Worm (Caenorhabditis elegans) whole organism, L4 larva: ENCODE data around the gene eri-3.

Experiments
- D1046.2 ChIP-seq: fragments of 200-800 bp; sonication (Bioruptor generic); IDR thresholded peaks from 2 replicates; pipeline ENCODE4 v1.3.6; 2022; ENCODE audit warnings: missing genetic modification characterization, missing compliant biosample characterization
- Y105C5A.15 ChIP-seq: fragments of 200-800 bp; sonication (Bioruptor generic); IDR thresholded peaks from 2 replicates; pipeline ENCODE4 v1.3.6; 2022; ENCODE audit warnings: missing genetic modification characterization, missing compliant biosample characterization
- Y48G9A.11 ChIP-seq: fragments of 200-800 bp; sonication (Bioruptor generic); IDR thresholded peaks from 2 replicates; pipeline ENCODE4 v1.3.6; 2022; ENCODE audit warnings: missing genetic modification reagents, missing genetic modification characterization, missing compliant biosample characterization
- ZK546.5 ChIP-seq, 2 experiments: sonication (generic microtip); optimal IDR thresholded peaks; 2 replicates each; lab custom pipeline; 2017; ENCODE audit warnings: missing biosample characterization in 2 of 2, missing genetic modification characterization in 2 of 2
- aha-1 ChIP-seq: fragments of 150-350 bp; peaks from one replicate; lab custom pipeline; 2014; ENCODE audit warnings: missing biosample characterization, missing genetic modification characterization
- ama-1 ChIP-seq: fragments of 150-350 bp; optimal IDR thresholded peaks from 2 replicates; lab custom pipeline; 2014; ENCODE audit warnings: inconsistent platforms, mixed read lengths
- ctbp-1 ChIP-seq: fragments of 200-800 bp; sonication (Bioruptor generic); IDR thresholded peaks from 2 replicates; pipeline ENCODE4 v1.3.6; 2022; ENCODE audit warnings: missing genetic modification reagents, missing genetic modification characterization, missing compliant biosample characterization
- daf-12 ChIP-seq: fragments of 150-350 bp; optimal IDR thresholded peaks from 2 replicates; lab custom pipeline; 2014; ENCODE audit warnings: missing biosample characterization, missing genetic modification reagents, missing genetic modification characterization
- daf-16 ChIP-seq, 3 experiments: sonication (generic microtip); optimal IDR thresholded peaks; 2 replicates each; lab custom pipeline; 2016 to 2017; ENCODE audit warnings: missing genetic modification characterization in 3 of 3, missing genetic modification reagents in 3 of 3, mild to moderate bottlenecking in 2 of 3, missing compliant biosample characterization in 2 of 3, missing biosample characterization in 1 of 3, moderate library complexity in 1 of 3
- dmd-6 ChIP-seq: fragments of 200-800 bp; sonication (Bioruptor generic); IDR thresholded peaks from 2 replicates; pipeline ENCODE4 v1.3.6; 2022; ENCODE audit warnings: missing genetic modification reagents, missing genetic modification characterization, missing compliant biosample characterization
- dve-1 ChIP-seq: sonication (generic microtip); optimal IDR thresholded peaks from 2 replicates; lab custom pipeline; 2017; ENCODE audit warnings: antibody characterized with exemption, mild to moderate bottlenecking, missing genetic modification characterization, missing compliant biosample characterization; ENCODE audit not compliant: insufficient read depth
- egl-43 ChIP-seq: fragments of 200-800 bp; sonication (Bioruptor generic); IDR thresholded peaks from 2 replicates; pipeline ENCODE4 v1.3.6; 2022; ENCODE audit warnings: missing genetic modification reagents, missing genetic modification characterization, missing compliant biosample characterization
- gei-8 ChIP-seq: fragments of 200-800 bp; sonication (Bioruptor generic); optimal IDR thresholded peaks from 2 replicates; lab custom pipeline; 2018; ENCODE audit warnings: mild to moderate bottlenecking, missing genetic modification characterization, missing compliant biosample characterization
- hlh-11 ChIP-seq: fragments of 200-800 bp; sonication (Bioruptor generic); optimal IDR thresholded peaks from 2 replicates; lab custom pipeline; 2018; ENCODE audit warnings: mild to moderate bottlenecking, missing genetic modification characterization, missing compliant biosample characterization
- hmg-1.1 ChIP-seq: fragments of 200-800 bp; sonication (Bioruptor generic); IDR thresholded peaks from 2 replicates; pipeline ENCODE4 v1.3.6; 2022; ENCODE audit warnings: missing genetic modification reagents, missing genetic modification characterization, missing compliant biosample characterization
- jun-1 ChIP-seq: fragments of 150-350 bp; optimal IDR thresholded peaks from 2 replicates; lab custom pipeline; 2014; ENCODE audit warnings: missing biosample characterization, missing genetic modification reagents, missing genetic modification characterization
- lin-38 ChIP-seq: fragments of 200-800 bp; sonication (Bioruptor generic); IDR thresholded peaks from 2 replicates; pipeline ENCODE4 v1.3.6; 2022; ENCODE audit warnings: missing genetic modification reagents, missing genetic modification characterization, missing compliant biosample characterization
- lin-39 ChIP-seq: fragments of 150-350 bp; optimal IDR thresholded peaks from 2 replicates; lab custom pipeline; 2014; ENCODE audit warnings: missing biosample characterization, missing genetic modification reagents, missing genetic modification characterization
- lir-3 ChIP-seq: sonication (generic microtip); optimal IDR thresholded peaks from 2 replicates; lab custom pipeline; 2016; ENCODE audit warnings: mild to moderate bottlenecking, missing genetic modification characterization, missing compliant biosample characterization
- madf-5 ChIP-seq, 2 experiments: fragments of 200-800 bp; sonication (Bioruptor generic); IDR thresholded peaks; 2 replicates each; pipeline ENCODE4 v1.3.6; 2022; ENCODE audit warnings: missing compliant biosample characterization in 2 of 2, missing genetic modification characterization in 2 of 2
- mdl-1 ChIP-seq, 2 experiments: fragments of 150-350 bp in 1 of 2; sonication (generic microtip) in 1 of 2; optimal IDR thresholded peaks; 2 replicates each; lab custom pipeline; 2014 to 2017; ENCODE audit warnings: missing biosample characterization in 2 of 2, missing genetic modification characterization in 2 of 2
- mep-1 ChIP-seq: fragments of 150-350 bp; sonication (generic microtip); optimal IDR thresholded peaks from 3 replicates; lab custom pipeline; 2014; ENCODE audit warnings: missing biosample characterization, missing genetic modification characterization
- nhr-111 ChIP-seq: fragments of 200-800 bp; sonication (Bioruptor generic); optimal IDR thresholded peaks from 2 replicates; lab custom pipeline; 2018; ENCODE audit warnings: mild to moderate bottlenecking, missing genetic modification characterization, missing compliant biosample characterization
- nhr-28 ChIP-seq: fragments of 150-350 bp; optimal IDR thresholded peaks from 2 replicates; lab custom pipeline; 2014; ENCODE audit warnings: missing biosample characterization, missing genetic modification characterization
- nhr-41 ChIP-seq: fragments of 200-800 bp; sonication (Bioruptor generic); IDR thresholded peaks from 2 replicates; pipeline ENCODE4 v1.3.6; 2022; ENCODE audit warnings: missing genetic modification reagents, missing genetic modification characterization, missing compliant biosample characterization
- nhr-6 ChIP-seq: fragments of 150-350 bp; optimal IDR thresholded peaks from 2 replicates; lab custom pipeline; 2014; ENCODE audit warnings: missing biosample characterization, missing genetic modification characterization
- nhr-77 ChIP-seq: fragments of 150-350 bp; optimal IDR thresholded peaks from 2 replicates; lab custom pipeline; 2014; ENCODE audit warnings: missing biosample characterization, missing genetic modification characterization
- pha-4 ChIP-seq, 2 experiments: fragments of 150-350 bp in 1 of 2; fragments of 200-800 bp in 1 of 2; sonication (Bioruptor generic) in 1 of 2; IDR thresholded peaks in 1 of 2; optimal IDR thresholded peaks in 1 of 2; 2 replicates each; pipeline versions ENCODE4 v1.3.6 to Lab custom; 2014 to 2022; ENCODE audit warnings: missing genetic modification characterization in 2 of 2, missing genetic modification reagents in 2 of 2, missing biosample characterization in 1 of 2, missing compliant biosample characterization in 1 of 2
- php-3 ChIP-seq: fragments of 200-800 bp; sonication (Bioruptor generic); IDR thresholded peaks from 2 replicates; pipeline ENCODE4 v1.3.6; 2022; ENCODE audit warnings: missing genetic modification reagents, missing genetic modification characterization, missing compliant biosample characterization
- pqm-1 ChIP-seq: sonication (generic microtip); optimal IDR thresholded peaks from 2 replicates; lab custom pipeline; 2017; ENCODE audit warnings: missing biosample characterization, missing genetic modification characterization
- sdz-12 ChIP-seq: fragments of 200-800 bp; sonication (Bioruptor generic); optimal IDR thresholded peaks from 2 replicates; lab custom pipeline; 2018; ENCODE audit warnings: mild to moderate bottlenecking, missing genetic modification characterization, missing compliant biosample characterization
- set-16 ChIP-seq: fragments of 200-800 bp; sonication (Bioruptor generic); IDR thresholded peaks from 2 replicates; pipeline ENCODE4 v1.3.6; 2022; ENCODE audit warnings: missing genetic modification reagents, missing genetic modification characterization, missing compliant biosample characterization
- spr-1 ChIP-seq: sonication (generic microtip); optimal IDR thresholded peaks from 2 replicates; lab custom pipeline; 2016; ENCODE audit warnings: mild to moderate bottlenecking, missing genetic modification characterization, missing compliant biosample characterization
- tra-1 ChIP-seq: fragments of 200-800 bp; sonication (Bioruptor generic); IDR thresholded peaks from 2 replicates; pipeline ENCODE4 v1.3.6; 2022; ENCODE audit warnings: missing genetic modification reagents, missing genetic modification characterization, missing compliant biosample characterization
- zag-1 ChIP-seq: fragments of 150-350 bp; optimal IDR thresholded peaks from 2 replicates; lab custom pipeline; 2014; ENCODE audit warnings: missing biosample characterization, missing genetic modification characterization
- zfp-2 ChIP-seq: sonication (generic microtip); optimal IDR thresholded peaks from 2 replicates; lab custom pipeline; 2016; ENCODE audit warnings: mild to moderate bottlenecking, missing genetic modification characterization, missing compliant biosample characterization
- zfp-3 ChIP-seq: fragments of 200-800 bp; sonication (Bioruptor generic); conservative IDR thresholded peaks from 2 replicates; pipeline ENCODE4 v1.3.6; 2022; ENCODE audit warnings: missing genetic modification reagents, missing genetic modification characterization, missing compliant biosample characterization
- ztf-7 ChIP-seq: fragments of 150-350 bp; optimal IDR thresholded peaks from 2 replicates; lab custom pipeline; 2014; ENCODE audit warnings: missing biosample characterization, missing genetic modification characterization

Gene eri-3

ce11 chrII:1152732-1153131, 29.4 kb downstream of the eri-3 start:
- peak; percentile 43; the same call in 1 of the 2 replicates for TF ChIP-seq dmd-6
- no peak for TF ChIP-seq nhr-6 (tag; lab: Kevin White, UChicago)
- TF ChIP-seq mep-1 (tag; lab: Kevin White, UChicago), result peak; percentile 25
- TF ChIP-seq ztf-7 (tag; lab: Kevin White, UChicago), result no peak
- peak; percentile 54; the same call in 1 of the 2 replicates for TF ChIP-seq tra-1 (GFP tag; lab: Robert Waterston, UW)
- peak in 1 of 2 experiments; percentile 24; a peak in 1 of 4 replicates for TF ChIP-seq madf-5 (GFP tag; IDR thresholded peaks at IDR 0.05; lab: Robert Waterston, UW)
- TF ChIP-seq D1046.2, result peak; percentile 58; the same call in 1 of the 2 replicates
- peak; percentile 19; the same call in 1 of the 2 replicates for TF ChIP-seq lin-38 (GFP tag; lab: Robert Waterston, UW)
- TF ChIP-seq zfp-3 (GFP tag; lab: Robert Waterston, UW), result peak; percentile 59; the same call in 1 of the 2 replicates
- TF ChIP-seq mdl-1 (tag; optimal IDR thresholded peaks at IDR 0.05; lab: Kevin White, UChicago), result no peak
- TF ChIP-seq ama-1 (lab: Kevin White, UChicago), result peak; percentile 30

DNA sequence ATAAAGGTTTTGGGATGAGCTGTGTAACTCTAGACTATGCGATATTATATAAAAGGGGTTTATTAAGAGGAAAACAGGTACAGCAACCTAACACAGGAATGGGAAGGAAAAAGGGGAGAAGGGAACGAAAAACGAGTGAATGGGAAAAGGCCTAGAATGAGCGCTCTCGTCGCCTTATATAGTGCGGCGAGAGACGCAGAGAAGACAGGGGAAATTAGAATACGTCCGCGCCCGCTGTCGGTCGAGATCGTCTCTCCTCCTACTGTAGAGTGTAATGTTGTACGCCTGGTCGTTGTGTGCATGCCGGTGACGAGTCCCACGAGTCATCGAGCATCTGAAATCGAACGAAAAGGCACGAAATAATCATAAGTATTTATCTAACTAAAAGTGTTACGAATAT, 30.0 kb downstream of the eri-3 start:
- TF ChIP-seq spr-1 (tag; lab: Kevin White, UChicago) (no peak), Y48G9A.11 (GFP tag; lab: Robert Waterston, UW) (peak; percentile 8; the same call in 1 of the 2 replicates), lin-38 (GFP tag; lab: Robert Waterston, UW) (peak; percentile 55)

- TF ChIP-seq aha-1 (peak; percentile 77), zfp-2 (tag; lab: Kevin White, UChicago) (peak; percentile 59), sdz-12 (GFP tag; lab: Kevin White, UChicago) (no peak)
These were observed 33.8 kb downstream of the eri-3 start for ce11 chrII:1157135-1157534.

ce11 chrII:1159718-1160117, 36.4 kb downstream of the eri-3 start:
- TF ChIP-seq hlh-11, result peak; percentile 31
- peak; percentile 70 for TF ChIP-seq pqm-1
- TF ChIP-seq dve-1, result peak; percentile 30
- TF ChIP-seq daf-16 (GFP tag; optimal IDR thresholded peaks at IDR 0.05; lab: Kevin White, UChicago), result no peak
- peak; percentile 42 for TF ChIP-seq daf-16 (tag; optimal IDR thresholded peaks at IDR 0.05; lab: Kevin White, UChicago)
- 0 out of 2 replicates have a peak, but pooled peaks have one; percentile 44 for TF ChIP-seq php-3 (GFP tag; lab: Robert Waterston, UW)
- TF ChIP-seq nhr-28 (tag; lab: Kevin White, UChicago), result peak; percentile 69
- no peak for TF ChIP-seq Y48G9A.11 (GFP tag; lab: Robert Waterston, UW)
- TF ChIP-seq dmd-6, result peak; percentile 65; the same call in 1 of the 2 replicates
- no peak for TF ChIP-seq aha-1
- no peak for TF ChIP-seq gei-8 (GFP tag; lab: Kevin White, UChicago)
- TF ChIP-seq nhr-41 (GFP tag; lab: Robert Waterston, UW), result no peak

- no peak for TF ChIP-seq lin-39 (tag; lab: Kevin White, UChicago)
- no peak for TF ChIP-seq jun-1 (tag; lab: Kevin White, UChicago)
- TF ChIP-seq egl-43 (GFP tag; lab: Robert Waterston, UW), result no peak
- no peak for TF ChIP-seq pha-4 (GFP tag; IDR thresholded peaks at IDR 0.05; lab: Robert Waterston, UW)
- no peak for TF ChIP-seq pha-4 (tag; optimal IDR thresholded peaks at IDR 0.05; lab: Kevin White, UChicago)
- no peak for TF ChIP-seq zag-1
- no peak for TF ChIP-seq aha-1
- TF ChIP-seq nhr-28 (tag; lab: Kevin White, UChicago), result no peak
- TF ChIP-seq nhr-41 (GFP tag; lab: Robert Waterston, UW), result no peak
- no peak for TF ChIP-seq lir-3 (tag; lab: Kevin White, UChicago)
- no peak for TF ChIP-seq nhr-77 (tag; lab: Kevin White, UChicago)
- TF ChIP-seq daf-12 (tag; lab: Kevin White, UChicago), result no peak
- no peak for TF ChIP-seq Y105C5A.15 (GFP tag; lab: Robert Waterston, UW)
- no peak for TF ChIP-seq Y48G9A.11 (GFP tag; lab: Robert Waterston, UW)
- TF ChIP-seq set-16, result no peak
- TF ChIP-seq nhr-111 (GFP tag; lab: Kevin White, UChicago), result no peak
- no peak for TF ChIP-seq hmg-1.1 (GFP tag; lab: Robert Waterston, UW)
- TF ChIP-seq ctbp-1 (GFP tag; lab: Robert Waterston, UW), result no peak
- no peak for TF ChIP-seq ZK546.5 (tag; optimal IDR thresholded peaks at IDR 0.05; lab: Kevin White, UChicago)
- TF ChIP-seq, all 104 proteins: peak for 0
These were observed 39.9 kb downstream of the eri-3 start, which contains the start of gene T23F4.2 for ce11 chrII:1163275-1163674. T23F4.2 (plus strand) TSS chrII:1163575.
